Fruit fly (Drosophila melanogaster) whole organism: ENCODE data around the gene eEF1delta.

Source experiments
- CG8478 ChIP-seq: fragments of >200 bp; optimal IDR thresholded peaks from 2 replicates; lab custom pipeline; 2018; ENCODE audit warnings: inconsistent platforms
- Dll ChIP-seq: fragments of >200 bp; optimal IDR thresholded peaks from 2 replicates; lab custom pipeline; 2017
- EcR ChIP-seq, 2 experiments: fragments of >200 bp; optimal IDR thresholded peaks; 2 replicates each; lab custom pipeline; 2017; ENCODE audit warnings: missing biosample characterization in 2 of 2, missing genetic modification characterization in 2 of 2, missing genetic modification reagents in 2 of 2
- pan ChIP-seq: fragments of >200 bp; optimal IDR thresholded peaks from 2 replicates; lab custom pipeline; 2017
- psq ChIP-seq: fragments of >200 bp; optimal IDR thresholded peaks from 2 replicates; lab custom pipeline; 2017
- usp ChIP-seq: fragments of >200 bp; optimal IDR thresholded peaks from 2 replicates; lab custom pipeline; 2017; ENCODE audit warnings: missing biosample characterization, missing genetic modification characterization, mixed read lengths

Gene eEF1delta

dm6 chr2L:10220010-10220409 is 12.3 kb upstream of the eEF1delta start:
- TF ChIP-seq usp (GFP tag; lab: Kevin White, UChicago) (no peak), EcR (GFP tag; optimal IDR thresholded peaks at IDR 0.05; lab: Kevin White, UChicago) (no peak), psq (lab: Kevin White, UChicago) (no peak), Dll (lab: Kevin White, UChicago) (no peak), pan (lab: Kevin White, UChicago) (no peak), CG8478 (lab: Kevin White, UChicago) (no peak)

- no peak for TF ChIP-seq psq (lab: Kevin White, UChicago)
- no peak for TF ChIP-seq CG8478 (lab: Kevin White, UChicago)
- no peak for TF ChIP-seq EcR (GFP tag; optimal IDR thresholded peaks at IDR 0.05; lab: Kevin White, UChicago)
- TF ChIP-seq Dll (lab: Kevin White, UChicago) = no peak
- no peak for TF ChIP-seq pan (lab: Kevin White, UChicago)
- TF ChIP-seq usp (GFP tag; lab: Kevin White, UChicago) = no peak
These were observed 11.6 kb upstream of the eEF1delta start, which contains the start of the genes Npc1a and Prosalpha6 for dm6 chr2L:10220501-10221386. Gene Npc1a (minus strand): TSS chr2L:10221216. Gene Prosalpha6 (plus strand): TSS chr2L:10221351.

- TF ChIP-seq CG8478 (lab: Kevin White, UChicago) (no peak), EcR (GFP tag; optimal IDR thresholded peaks at IDR 0.05; lab: Kevin White, UChicago) (no peak), Dll (lab: Kevin White, UChicago) (no peak), usp (GFP tag; lab: Kevin White, UChicago) (no peak), psq (lab: Kevin White, UChicago) (no peak), pan (lab: Kevin White, UChicago) (no peak)
These were observed 11.0 kb upstream of the eEF1delta start for dm6 chr2L:10221387-10221705.

dm6 chr2L:10222550-10223231 is 9.6 kb upstream of the eEF1delta start, which contains the start of gene Bcs1:
Gene Bcs1 (plus strand): TSS chr2L:10222657.
- no peak for TF ChIP-seq CG8478 (lab: Kevin White, UChicago)
- TF ChIP-seq usp (GFP tag; lab: Kevin White, UChicago) = no peak
- TF ChIP-seq EcR (GFP tag; optimal IDR thresholded peaks at IDR 0.05; lab: Kevin White, UChicago) = no peak
- TF ChIP-seq Dll (lab: Kevin White, UChicago) = no peak
- no peak for TF ChIP-seq pan (lab: Kevin White, UChicago)
- TF ChIP-seq psq (lab: Kevin White, UChicago) = no peak

dm6 chr2L:10226213-10226723 is 6.0 kb upstream of the eEF1delta start:
- TF ChIP-seq pan (lab: Kevin White, UChicago) (no peak), CG8478 (lab: Kevin White, UChicago) (no peak), usp (GFP tag; lab: Kevin White, UChicago) (no peak), psq (lab: Kevin White, UChicago) (no peak), EcR (GFP tag; optimal IDR thresholded peaks at IDR 0.05; lab: Kevin White, UChicago) (no peak), Dll (lab: Kevin White, UChicago) (no peak)

- TF ChIP-seq usp (GFP tag; lab: Kevin White, UChicago) = no peak
- TF ChIP-seq CG8478 (lab: Kevin White, UChicago) = no peak
- TF ChIP-seq EcR (GFP tag; optimal IDR thresholded peaks at IDR 0.05; lab: Kevin White, UChicago) = no peak
- TF ChIP-seq psq (lab: Kevin White, UChicago) = no peak
- TF ChIP-seq pan (lab: Kevin White, UChicago) = no peak
- TF ChIP-seq Dll (lab: Kevin White, UChicago) = no peak
These were observed 5.4 kb upstream of the eEF1delta start, which contains the start of gene CG5708 for dm6 chr2L:10226724-10227407. Gene CG5708 (minus strand): TSS chr2L:10226808.

dm6 chr2L:10230455-10230854 is 1.9 kb upstream of the eEF1delta start:
- TF ChIP-seq usp (GFP tag; lab: Kevin White, UChicago) (no peak), EcR (GFP tag; optimal IDR thresholded peaks at IDR 0.05; lab: Kevin White, UChicago) (no peak), pan (lab: Kevin White, UChicago) (no peak)

- TF ChIP-seq usp (GFP tag; lab: Kevin White, UChicago) (no peak), EcR (GFP tag; optimal IDR thresholded peaks at IDR 0.05; lab: Kevin White, UChicago) (no peak), pan (lab: Kevin White, UChicago) (no peak)
These were observed 1.2 kb upstream of the eEF1delta start for dm6 chr2L:10231092-10231494.

- TF ChIP-seq Dll (lab: Kevin White, UChicago) (no peak), usp (GFP tag; lab: Kevin White, UChicago) (no peak), CG8478 (lab: Kevin White, UChicago) (no peak), psq (lab: Kevin White, UChicago) (no peak), EcR (GFP tag; optimal IDR thresholded peaks at IDR 0.05; lab: Kevin White, UChicago) (no peak)
These were observed 797 bp upstream of the eEF1delta start, which contains the start of gene ova for dm6 chr2L:10231510-10231909. Gene ova (minus strand): TSS chr2L:10231692.

- TF ChIP-seq CG8478 (lab: Kevin White, UChicago) (no peak), psq (lab: Kevin White, UChicago) (no peak), EcR (GFP tag; optimal IDR thresholded peaks at IDR 0.05; lab: Kevin White, UChicago) (no peak), usp (GFP tag; lab: Kevin White, UChicago) (no peak), pan (lab: Kevin White, UChicago) (no peak), Dll (lab: Kevin White, UChicago) (no peak)
These were observed 520 bp downstream of the eEF1delta start for dm6 chr2L:10232827-10233226.
